Worm (Caenorhabditis elegans) whole organism, L4 larva: ENCODE measurements around the gene C27D9.1.

Experiments used
- F49E8.2 ChIP-seq: sonication (generic microtip); optimal IDR thresholded peaks from 2 replicates; lab custom pipeline; 2016; ENCODE audit warnings: missing compliant biosample characterization, mild to moderate bottlenecking, missing genetic modification characterization, borderline replicate concordance
- ama-1 ChIP-seq: fragments of 150-350 bp; optimal IDR thresholded peaks from 2 replicates; lab custom pipeline; 2014; ENCODE audit warnings: inconsistent platforms, mixed read lengths
- ceh-32 ChIP-seq: sonication (generic microtip); optimal IDR thresholded peaks from 2 replicates; lab custom pipeline; 2016; ENCODE audit warnings: mild to moderate bottlenecking, missing genetic modification characterization, missing compliant biosample characterization; ENCODE audit not compliant: poor library complexity
- fos-1 ChIP-seq: fragments of 150-350 bp; optimal IDR thresholded peaks from 2 replicates; lab custom pipeline; 2014; ENCODE audit warnings: missing biosample characterization, missing genetic modification characterization
- lin-13 ChIP-seq: fragments of 150-350 bp; optimal IDR thresholded peaks from 2 replicates; lab custom pipeline; 2014; ENCODE audit warnings: missing biosample characterization, missing genetic modification reagents, missing genetic modification characterization
- lin-39 ChIP-seq: fragments of 150-350 bp; optimal IDR thresholded peaks from 2 replicates; lab custom pipeline; 2014; ENCODE audit warnings: missing biosample characterization, missing genetic modification reagents, missing genetic modification characterization
- lsy-2 ChIP-seq, 2 experiments: fragments of 150-350 bp in 1 of 2; sonication (generic microtip) in 1 of 2; optimal IDR thresholded peaks; 2 replicates each; lab custom pipeline; 2014 to 2017; ENCODE audit warnings: missing biosample characterization in 2 of 2, missing genetic modification characterization in 2 of 2
- nhr-6 ChIP-seq: fragments of 150-350 bp; optimal IDR thresholded peaks from 2 replicates; lab custom pipeline; 2014; ENCODE audit warnings: missing biosample characterization, missing genetic modification characterization
- nhr-77 ChIP-seq: fragments of 150-350 bp; optimal IDR thresholded peaks from 2 replicates; lab custom pipeline; 2014; ENCODE audit warnings: missing biosample characterization, missing genetic modification characterization
- tra-1 ChIP-seq: fragments of 200-800 bp; sonication (Bioruptor generic); IDR thresholded peaks from 2 replicates; pipeline ENCODE4 v1.3.6; 2022; ENCODE audit warnings: missing genetic modification reagents, missing genetic modification characterization, missing compliant biosample characterization

- no peak for TF ChIP-seq ama-1 (lab: Kevin White, UChicago)
- TF ChIP-seq lin-39 (tag; lab: Kevin White, UChicago) = no peak
- no peak for TF ChIP-seq F49E8.2 (tag; lab: Kevin White, UChicago)
- TF ChIP-seq lin-13 (GFP tag; lab: Kevin White, UChicago) = peak; percentile 62
- TF ChIP-seq nhr-77 (tag; lab: Kevin White, UChicago) = no peak
- peak; percentile 73 for TF ChIP-seq nhr-6 (tag; lab: Kevin White, UChicago)
- TF ChIP-seq fos-1 = no peak
- peak; percentile 54; the same call in 1 of the 2 replicates for TF ChIP-seq tra-1 (GFP tag; lab: Robert Waterston, UW)
- TF ChIP-seq ceh-32 (tag; lab: Kevin White, UChicago) = no peak
- TF ChIP-seq lsy-2 (tag; optimal IDR thresholded peaks at IDR 0.05; lab: Kevin White, UChicago) = peak in 1 of 2 experiments; percentile 86
Observed at ce11 chrII:4739984-4740462, 13.2 kb upstream of the C27D9.1 start, which contains the start of gene eas-1.
